Fruit fly (Drosophila melanogaster): ENCODE results near the gene Gagr.

dm6 chr3L:16377768-16378764 lies 16.3 kb upstream of the Gagr start, which contains the start of gene roq:
- no peak for TF ChIP-seq insv (optimal IDR thresholded peaks at IDR 0.05)
- no peak for TF ChIP-seq psq (optimal IDR thresholded peaks at IDR 0.05)
- TF ChIP-seq Sin3A (optimal IDR thresholded peaks at IDR 0.05): no peak
- TF ChIP-seq ttk (optimal IDR thresholded peaks at IDR 0.05): no peak
- TF ChIP-seq h (optimal IDR thresholded peaks at IDR 0.05): no peak
- no peak for TF ChIP-seq Myc (optimal IDR thresholded peaks at IDR 0.05)
